Fruit fly (Drosophila melanogaster) whole organism, embryonic: ENCODE data around the gene Acp65Aa.

Experiments
- C15 ChIP-seq: fragments of 200-800 bp; sonication (Bioruptor generic); IDR thresholded peaks from 3 replicates; pipeline ENCODE4 v1.3.6; 2022; ENCODE audit warnings: missing biosample characterization, missing genetic modification characterization
- CG10147 ChIP-seq: fragments of 200-800 bp; sonication (Bioruptor generic); optimal IDR thresholded peaks from 2 replicates; lab custom pipeline; 2019; ENCODE audit warnings: missing biosample characterization, mild to moderate bottlenecking, missing genetic modification characterization, moderate library complexity
- CG10565 ChIP-seq: fragments of 200-800 bp; sonication (Bioruptor generic); optimal IDR thresholded peaks from 3 replicates; lab custom pipeline; 2016; ENCODE audit warnings: missing biosample characterization, mild to moderate bottlenecking, missing genetic modification characterization
- CG11560 ChIP-seq: fragments of 200-800 bp; sonication (Bioruptor generic); IDR thresholded peaks from 3 replicates; pipeline ENCODE4 v1.3.6; 2022; ENCODE audit warnings: missing biosample characterization, missing genetic modification characterization
- CG11695 ChIP-seq: fragments of 200-800 bp; sonication (Bioruptor generic); IDR thresholded peaks from 3 replicates; pipeline ENCODE4 v1.3.6; 2022; ENCODE audit warnings: missing biosample characterization, missing genetic modification characterization
- CG13123 ChIP-seq: fragments of 200-800 bp; sonication (Bioruptor generic); optimal IDR thresholded peaks from 2 replicates; lab custom pipeline; 2016; ENCODE audit warnings: missing biosample characterization, missing genetic modification characterization
- CG14965 ChIP-seq: fragments of 200-800 bp; sonication (Bioruptor generic); optimal IDR thresholded peaks from 2 replicates; lab custom pipeline; 2016; ENCODE audit warnings: missing biosample characterization, missing genetic modification characterization, borderline replicate concordance
- CG1603 ChIP-seq: fragments of 200-800 bp; sonication (Bioruptor generic); optimal IDR thresholded peaks from 2 replicates; lab custom pipeline; 2019; ENCODE audit warnings: missing biosample characterization, mild to moderate bottlenecking, missing genetic modification characterization, moderate library complexity
- CG17385 ChIP-seq: fragments of 200-800 bp; sonication (Bioruptor generic); optimal IDR thresholded peaks from 3 replicates; lab custom pipeline; 2018; ENCODE audit warnings: missing biosample characterization, mild to moderate bottlenecking, missing genetic modification characterization
- CG17612 ChIP-seq: fragments of 200-800 bp; sonication (Bioruptor generic); IDR thresholded peaks from 2 replicates; pipeline ENCODE4 v1.3.6; 2022; ENCODE audit warnings: missing biosample characterization, missing genetic modification characterization
- CG17829 ChIP-seq: fragments of 200-800 bp; optimal IDR thresholded peaks from 2 replicates; lab custom pipeline; 2019; ENCODE audit warnings: missing biosample characterization, mild to moderate bottlenecking, missing genetic modification characterization, moderate library complexity
- CG17912 ChIP-seq: fragments of 200-800 bp; sonication (Bioruptor generic); optimal IDR thresholded peaks from 2 replicates; lab custom pipeline; 2018; ENCODE audit warnings: missing biosample characterization, mild to moderate bottlenecking, missing genetic modification characterization
- CG2199 ChIP-seq: fragments of 200-800 bp; sonication (Bioruptor generic); IDR thresholded peaks from 3 replicates; pipeline ENCODE4 v1.3.6; 2022; ENCODE audit warnings: missing biosample characterization, missing genetic modification characterization
- CG34422 ChIP-seq: fragments of 200-800 bp; sonication (Bioruptor generic); IDR thresholded peaks from 3 replicates; pipeline ENCODE4 v1.3.6; 2022; ENCODE audit warnings: missing biosample characterization, missing genetic modification characterization
- CG4820 ChIP-seq: fragments of 200-800 bp; sonication (Bioruptor generic); optimal IDR thresholded peaks from 3 replicates; lab custom pipeline; 2016; ENCODE audit warnings: missing biosample characterization, missing genetic modification characterization
- CG4854 ChIP-seq: fragments of 200-800 bp; sonication (Bioruptor generic); optimal IDR thresholded peaks from 2 replicates; lab custom pipeline; 2016; ENCODE audit warnings: missing biosample characterization, missing genetic modification characterization, inconsistent platforms
- Dbx ChIP-seq: fragments of 200-800 bp; sonication (Bioruptor generic); IDR thresholded peaks from 3 replicates; pipeline ENCODE4 v1.3.6; 2022; ENCODE audit warnings: missing biosample characterization, missing genetic modification characterization
- Dek ChIP-seq: fragments of 200-800 bp; sonication (Bioruptor generic); optimal IDR thresholded peaks from 3 replicates; lab custom pipeline; 2019; ENCODE audit warnings: missing biosample characterization, mild to moderate bottlenecking, missing genetic modification characterization, moderate library complexity
- Dip3 ChIP-seq: fragments of 200-800 bp; sonication (Bioruptor generic); optimal IDR thresholded peaks from 3 replicates; lab custom pipeline; 2016; ENCODE audit warnings: missing biosample characterization, missing genetic modification characterization
- Doc2 ChIP-seq: fragments of 200-800 bp; sonication (Bioruptor generic); IDR thresholded peaks from 2 replicates; pipeline ENCODE4 v1.3.6; 2022; ENCODE audit warnings: missing biosample characterization, missing genetic modification characterization
- Eip74EF ChIP-seq, 2 experiments: fragments of 200-800 bp in 1 of 2; fragments of >200 bp in 1 of 2; sonication (Bioruptor generic) in 1 of 2; optimal IDR thresholded peaks; 2 replicates each; lab custom pipeline; 2017 to 2019; ENCODE audit warnings: missing biosample characterization in 2 of 2, missing genetic modification characterization in 2 of 2, mild to moderate bottlenecking in 1 of 2, moderate library complexity in 1 of 2
- Fer3 ChIP-seq: fragments of 200-800 bp; sonication (Bioruptor generic); optimal IDR thresholded peaks from 2 replicates; lab custom pipeline; 2018; ENCODE audit warnings: missing biosample characterization, mild to moderate bottlenecking, missing genetic modification characterization, moderate library complexity
- HLH4C ChIP-seq: fragments of 200-800 bp; sonication (Bioruptor generic); IDR thresholded peaks from 3 replicates; pipeline ENCODE4 v1.3.6; 2022; ENCODE audit warnings: missing biosample characterization, missing genetic modification characterization; ENCODE audit not compliant: partially characterized antibody
- NC2β ChIP-seq: fragments of 200-800 bp; sonication (Bioruptor generic); optimal IDR thresholded peaks from 2 replicates; lab custom pipeline; 2016; ENCODE audit warnings: missing biosample characterization, missing genetic modification characterization
- Nf-YA ChIP-seq: fragments of 200-800 bp; sonication (Bioruptor generic); IDR thresholded peaks from 2 replicates; pipeline ENCODE4 v1.3.6; 2022; ENCODE audit warnings: missing biosample characterization, missing genetic modification characterization
- Nf-YC ChIP-seq: fragments of 200-800 bp; optimal IDR thresholded peaks from 3 replicates; lab custom pipeline; 2019; ENCODE audit warnings: missing biosample characterization, mild to moderate bottlenecking, missing genetic modification characterization, moderate library complexity
- Oaz ChIP-seq: fragments of 200-800 bp; sonication (Bioruptor generic); IDR thresholded peaks from 2 replicates; pipeline ENCODE4 v1.3.6; 2022; ENCODE audit warnings: missing biosample characterization, missing genetic modification characterization
- Sox102F ChIP-seq: fragments of 200-800 bp; sonication (Bioruptor generic); optimal IDR thresholded peaks from 2 replicates; lab custom pipeline; 2018; ENCODE audit warnings: missing biosample characterization, mild to moderate bottlenecking, missing genetic modification characterization, moderate library complexity
- Stat92E ChIP-seq, 3 experiments: fragments of >200 bp in 2 of 3; fragments of 200-800 bp in 1 of 3; sonication (Bioruptor generic) in 1 of 3; optimal IDR thresholded peaks; 2 replicates each; lab custom pipeline; 2017 to 2019; ENCODE audit warnings: missing biosample characterization in 3 of 3, missing genetic modification characterization in 3 of 3, mild to moderate bottlenecking in 1 of 3, moderate library complexity in 1 of 3
- Tbp ChIP-seq: fragments of >200 bp; optimal IDR thresholded peaks from 2 replicates; lab custom pipeline; 2018; ENCODE audit warnings: missing biosample characterization, missing genetic modification characterization
- Usf ChIP-seq: fragments of 200-800 bp; sonication (Bioruptor generic); optimal IDR thresholded peaks from 2 replicates; lab custom pipeline; 2017; ENCODE audit warnings: missing genotype, missing biosample characterization, missing genetic modification characterization
- Vsx1 ChIP-seq: fragments of 200-800 bp; sonication (Bioruptor generic); optimal IDR thresholded peaks from 2 replicates; lab custom pipeline; 2017; ENCODE audit warnings: missing biosample characterization, mild to moderate bottlenecking, missing genetic modification characterization, missing genetic modification reagents
- ap ChIP-seq: fragments of 200-800 bp; sonication (Bioruptor generic); IDR thresholded peaks from 2 replicates; pipeline ENCODE4 v1.3.6; 2022; ENCODE audit warnings: missing biosample characterization, missing genetic modification characterization
- cad ChIP-seq: fragments of >200 bp; optimal IDR thresholded peaks from 2 replicates; lab custom pipeline; 2017; ENCODE audit warnings: missing biosample characterization, missing genetic modification characterization
- crc ChIP-seq: fragments of 200-800 bp; sonication (Bioruptor generic); optimal IDR thresholded peaks from 2 replicates; lab custom pipeline; 2016; ENCODE audit warnings: missing biosample characterization, missing genetic modification characterization
- crp ChIP-seq, 2 experiments: fragments of 200-800 bp; sonication (Bioruptor generic); optimal IDR thresholded peaks; 2 replicates in 1 of 2; 3 replicates in 1 of 2; lab custom pipeline; 2017; ENCODE audit warnings: missing biosample characterization in 2 of 2, missing genetic modification characterization in 2 of 2, mild to moderate bottlenecking in 1 of 2, moderate library complexity in 1 of 2
- hbn ChIP-seq: fragments of 200-800 bp; sonication (Bioruptor generic); IDR thresholded peaks from 2 replicates; pipeline ENCODE4 v1.3.6; 2022; ENCODE audit warnings: missing biosample characterization, missing genetic modification characterization; ENCODE audit not compliant: partially characterized antibody
- her ChIP-seq: fragments of 200-800 bp; sonication (Bioruptor generic); optimal IDR thresholded peaks from 2 replicates; lab custom pipeline; 2016; ENCODE audit warnings: missing biosample characterization, missing genetic modification characterization
- jigr1 ChIP-seq: fragments of 200-800 bp; sonication (Bioruptor generic); IDR thresholded peaks from 3 replicates; pipeline ENCODE4 v1.3.6; 2022; ENCODE audit warnings: missing biosample characterization, missing genetic modification characterization
- org-1 ChIP-seq: fragments of 200-800 bp; sonication (Bioruptor generic); optimal IDR thresholded peaks from 2 replicates; lab custom pipeline; 2017; ENCODE audit warnings: missing biosample characterization, missing genetic modification characterization
- pros ChIP-seq: fragments of 200-800 bp; sonication (Bioruptor generic); optimal IDR thresholded peaks from 3 replicates; lab custom pipeline; 2019; ENCODE audit warnings: missing biosample characterization, mild to moderate bottlenecking, missing genetic modification characterization, moderate library complexity
- pum ChIP-seq: fragments of 200-800 bp; sonication (Bioruptor generic); optimal IDR thresholded peaks from 2 replicates; lab custom pipeline; 2016; ENCODE audit warnings: missing biosample characterization, missing genetic modification characterization
- sc ChIP-seq, 3 experiments: fragments of >200 bp in 2 of 3; fragments of 200-800 bp in 1 of 3; sonication (Bioruptor generic) in 1 of 3; optimal IDR thresholded peaks; 2 replicates in 2 of 3; 3 replicates in 1 of 3; lab custom pipeline; 2017; ENCODE audit warnings: mild to moderate bottlenecking in 1 of 3, missing biosample characterization in 1 of 3, missing genetic modification characterization in 1 of 3, missing genetic modification reagents in 1 of 3
- sens ChIP-seq: fragments of 200-800 bp; sonication (Bioruptor generic); peaks from one replicate; lab custom pipeline; 2016; ENCODE audit warnings: missing biosample characterization, missing genetic modification characterization
- sisA ChIP-seq: fragments of 200-800 bp; sonication (Bioruptor generic); IDR thresholded peaks from 2 replicates; pipeline ENCODE4 v1.3.6; 2022; ENCODE audit warnings: missing biosample characterization, missing genetic modification characterization
- slp2 ChIP-seq: fragments of 200-800 bp; sonication (Bioruptor generic); optimal IDR thresholded peaks from 2 replicates; lab custom pipeline; 2016; ENCODE audit warnings: missing biosample characterization, missing genetic modification characterization
- tap ChIP-seq: fragments of 200-800 bp; optimal IDR thresholded peaks from 3 replicates; lab custom pipeline; 2019; ENCODE audit warnings: missing biosample characterization, mild to moderate bottlenecking, missing genetic modification characterization, moderate library complexity
- tgo ChIP-seq: fragments of 200-800 bp; sonication (Bioruptor generic); IDR thresholded peaks from 3 replicates; pipeline ENCODE4 v1.3.6; 2022; ENCODE audit warnings: missing biosample characterization, missing genetic modification characterization
- tup ChIP-seq: fragments of 200-800 bp; sonication (Bioruptor generic); optimal IDR thresholded peaks from 2 replicates; lab custom pipeline; 2016; ENCODE audit warnings: missing biosample characterization, mild to moderate bottlenecking, missing genetic modification characterization, moderate library complexity

Gene Acp65Aa

DNA sequence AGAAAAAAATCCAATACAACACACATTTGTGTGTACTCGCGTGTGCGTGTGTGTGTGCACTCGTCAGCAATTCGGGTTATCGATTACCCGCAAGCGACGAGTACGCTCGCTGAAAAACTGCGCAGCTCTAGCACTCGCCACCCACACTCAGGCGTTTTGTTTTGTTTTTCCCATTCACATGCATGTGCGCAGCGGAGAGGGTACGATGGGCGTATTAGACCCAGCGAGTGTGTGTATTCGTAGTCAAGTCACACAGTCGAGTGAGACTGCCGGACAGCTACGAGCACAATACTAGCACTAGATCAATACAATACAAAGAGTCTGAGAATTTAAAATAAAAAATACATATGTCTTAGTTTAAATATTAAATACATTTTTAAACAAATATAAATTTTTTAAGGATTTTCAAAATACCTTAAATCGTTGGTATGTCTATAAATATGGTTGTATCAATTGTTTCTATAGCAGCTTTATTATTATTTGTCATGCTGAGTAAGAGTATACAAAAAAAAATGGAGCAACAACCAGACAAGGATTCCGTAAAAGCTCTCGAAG is 32.4 kb upstream of the Acp65Aa start, which contains the start of the genes D19B and CG43293 (continued):
- TF ChIP-seq ap (GFP tag; lab: Robert Waterston, UW): peak; percentile 69
- TF ChIP-seq CG4820: peak; percentile 69
- peak; percentile 70 for TF ChIP-seq CG10147
- peak; percentile 73 for TF ChIP-seq CG4854 (GFP tag; lab: Kevin White, UChicago)
- TF ChIP-seq jigr1 (GFP tag; lab: Robert Waterston, UW): 0 out of 3 replicates have a peak, but pooled peaks have one; percentile 24
- TF ChIP-seq tgo: peak; percentile 92
- TF ChIP-seq CG11695 (GFP tag; lab: Robert Waterston, UW): peak; percentile 90
- peak; percentile 94 for TF ChIP-seq CG34422 (GFP tag; lab: Robert Waterston, UW)
- TF ChIP-seq sisA (GFP tag; lab: Robert Waterston, UW): peak; percentile 91
- no peak for TF ChIP-seq CG10565
- peak; percentile 72 for TF ChIP-seq Nf-YC (tag; lab: Kevin White, UChicago)
- TF ChIP-seq tap (tag; lab: Kevin White, UChicago): peak; percentile 75
- TF ChIP-seq pum: peak; percentile 80
- no peak for TF ChIP-seq CG14965 (GFP tag; lab: Kevin White, UChicago)
- peak; percentile 88 for TF ChIP-seq her (GFP tag; lab: Kevin White, UChicago)
- peak; percentile 89 for TF ChIP-seq Fer3
- no peak for TF ChIP-seq Eip74EF (GFP tag; optimal IDR thresholded peaks at IDR 0.05; lab: Kevin White, UChicago)
- peak; percentile 72 for TF ChIP-seq CG13123 (GFP tag; lab: Kevin White, UChicago)
- TF ChIP-seq CG17612 (GFP tag; lab: Robert Waterston, UW): peak; percentile 66
- peak; percentile 45; the same call in 1 of the 2 replicates for TF ChIP-seq hbn
- peak; percentile 91 for TF ChIP-seq CG1603 (tag; lab: Kevin White, UChicago)
- TF ChIP-seq CG11560 (tag; lab: Robert Waterston, UW): peak; percentile 72; the same call in 2 of the 3 replicates
- TF ChIP-seq cad: no peak
- peak; percentile 43; the same call in 1 of the 3 replicates for TF ChIP-seq HLH4C (GFP tag; lab: Robert Waterston, UW)
- TF ChIP-seq slp2 (GFP tag; lab: Kevin White, UChicago): peak; percentile 72
- TF ChIP-seq Dbx (GFP tag; lab: Robert Waterston, UW): peak; percentile 90
- peak in 1 of 2 experiments; percentile 38 for TF ChIP-seq crp (GFP tag; optimal IDR thresholded peaks at IDR 0.05; lab: Kevin White, UChicago)
- peak; percentile 82 for TF ChIP-seq CG2199
- peak; percentile 72 for TF ChIP-seq Usf (GFP tag; lab: Kevin White, UChicago)
- TF ChIP-seq C15 (GFP tag; lab: Robert Waterston, UW): peak; percentile 89
- no peak for TF ChIP-seq pros (GFP tag; lab: Kevin White, UChicago)
- TF ChIP-seq sens: peak; percentile 97
- peak; percentile 66 for TF ChIP-seq Oaz
- TF ChIP-seq Stat92E (GFP tag; optimal IDR thresholded peaks at IDR 0.05; lab: Kevin White, UChicago): no peak
- TF ChIP-seq CG17385: peak; percentile 81
- TF ChIP-seq Tbp (GFP tag; lab: Kevin White, UChicago): no peak
- TF ChIP-seq Dip3: peak; percentile 83
- TF ChIP-seq Sox102F (GFP tag; lab: Kevin White, UChicago): peak; percentile 89
- TF ChIP-seq CG17912 (GFP tag; lab: Kevin White, UChicago): peak; percentile 47
- TF ChIP-seq sc (optimal IDR thresholded peaks at IDR 0.05; lab: Kevin White, UChicago): no peak
- peak; percentile 65 for TF ChIP-seq sc (GFP tag; optimal IDR thresholded peaks at IDR 0.05; lab: Kevin White, UChicago)
- TF ChIP-seq tup (GFP tag; lab: Kevin White, UChicago): peak; percentile 84
- peak; percentile 81 for TF ChIP-seq crc (GFP tag; lab: Kevin White, UChicago)
- no peak for TF ChIP-seq Doc2 (GFP tag; lab: Robert Waterston, UW)
- TF ChIP-seq Nf-YA (GFP tag; lab: Robert Waterston, UW): peak; percentile 70
- peak; percentile 89 for TF ChIP-seq CG17829
- TF ChIP-seq NC2β (GFP tag; lab: Kevin White, UChicago): peak; percentile 78
- peak; percentile 63 for TF ChIP-seq org-1 (GFP tag; lab: Kevin White, UChicago)
- TF ChIP-seq Vsx1: no peak
- TF ChIP-seq Dek (tag; lab: Kevin White, UChicago): peak; percentile 90
